Worm (Caenorhabditis elegans): Measurements from ENCODE around the gene ins-9.

- no peak for TF ChIP-seq ceh-82 (tag; optimal IDR thresholded peaks at IDR 0.05)
- TF ChIP-seq nhr-237 (tag; optimal IDR thresholded peaks at IDR 0.05) = no peak
- TF ChIP-seq nhr-10 (tag; optimal IDR thresholded peaks at IDR 0.05) = no peak
- TF ChIP-seq elt-1 (tag; optimal IDR thresholded peaks at IDR 0.05) = no peak
- no peak for TF ChIP-seq unc-39 (tag; optimal IDR thresholded peaks at IDR 0.05)
- no peak for TF ChIP-seq zag-1 (tag; optimal IDR thresholded peaks at IDR 0.05)
- TF ChIP-seq ZK546.5 (tag; optimal IDR thresholded peaks at IDR 0.05) = no peak
- no peak for TF ChIP-seq ztf-4 (tag; optimal IDR thresholded peaks at IDR 0.05)
- peak; percentile 11 for TF ChIP-seq fos-1 (tag; optimal IDR thresholded peaks at IDR 0.05)
- no peak for TF ChIP-seq egl-27 (tag; optimal IDR thresholded peaks at IDR 0.05)
- TF ChIP-seq lin-13 (GFP tag; optimal IDR thresholded peaks at IDR 0.05) = no peak
- no peak for TF ChIP-seq peb-1 (tag; optimal IDR thresholded peaks at IDR 0.05)
- TF ChIP-seq blmp-1 (tag; optimal IDR thresholded peaks at IDR 0.05; ENCODE audit: insufficient read depth) = no peak
Measured at ce11 chrX:8831162-8831561, 35.3 kb downstream of the ins-9 start, which contains the start of gene C28G1.6.

All from whole organism, L2 larva.